Fruit fly (Drosophila melanogaster) whole organism, prepupa: ENCODE results near the gene CG12998.
A peak's percentile ranks its signal among the peaks of the same experiment; 100 is the strongest.

Source experiments
- CG1621 ChIP-seq: fragments of 200-800 bp; sonication (Bioruptor generic); optimal IDR thresholded peaks from 3 replicates; lab custom pipeline; 2018; ENCODE audit warnings: missing biosample characterization, mild to moderate bottlenecking, missing genetic modification characterization
- Eip75B ChIP-seq: fragments of 200-800 bp; sonication (Bioruptor generic); optimal IDR thresholded peaks from 3 replicates; lab custom pipeline; 2016; ENCODE audit warnings: missing biosample characterization, missing genetic modification characterization
- Gug ChIP-seq: fragments of 200-800 bp; sonication (Bioruptor generic); IDR thresholded peaks from 2 replicates; pipeline ENCODE4 v1.3.6; 2022; ENCODE audit warnings: missing biosample characterization, missing genetic modification characterization
- Hr4 ChIP-seq: fragments of 200-800 bp; sonication (Bioruptor generic); optimal IDR thresholded peaks from 3 replicates; lab custom pipeline; 2016; ENCODE audit warnings: missing biosample characterization, missing genetic modification characterization
- fkh ChIP-seq: fragments of 200-800 bp; sonication (Bioruptor generic); optimal IDR thresholded peaks from 3 replicates; lab custom pipeline; 2017; ENCODE audit warnings: missing biosample characterization, mild to moderate bottlenecking, missing genetic modification characterization, moderate library complexity

- TF ChIP-seq Hr4 (peak; percentile 38), fkh (no peak), CG1621 (tag; lab: Kevin White, UChicago) (peak; percentile 15), Gug (GFP tag; lab: Robert Waterston, UW) (peak; percentile 50), Eip75B (GFP tag; lab: Kevin White, UChicago) (no peak)
Observed at dm6 chrX:17218232-17218951, at the start of gene CG12998.
